Worm (Caenorhabditis elegans): ENCODE data around the gene F55G1.15.

The F55G1.15 gene

ce11 chrIV:7507305-7507704 is 6.1 kb upstream of the F55G1.15 start (continued):
- TF ChIP-seq T26A8.4 (GFP tag; IDR thresholded peaks at IDR 0.05), result no peak
- no peak for TF ChIP-seq mes-2 (tag; optimal IDR thresholded peaks at IDR 0.05; ENCODE audit: poor library complexity, severe bottlenecking)

- no peak for TF ChIP-seq skn-1 (tag; optimal IDR thresholded peaks at IDR 0.05)
- TF ChIP-seq nhr-28 (tag; optimal IDR thresholded peaks at IDR 0.05), result no peak
- 0 out of 2 replicates have a peak, but pooled peaks have one; percentile 36 for TF ChIP-seq dmd-9 (GFP tag; IDR thresholded peaks at IDR 0.05)
- TF ChIP-seq zfp-3 (GFP tag; conservative IDR thresholded peaks at IDR 0.05), result no peak
- 0 out of 2 replicates have a peak, but pooled peaks have one; percentile 11 for TF ChIP-seq lin-38 (GFP tag; IDR thresholded peaks at IDR 0.05)
- TF ChIP-seq set-16 (GFP tag; IDR thresholded peaks at IDR 0.05), result peak; percentile 36; the same call in 1 of the 2 replicates
- no peak for TF ChIP-seq daf-8 (GFP tag; IDR thresholded peaks at IDR 0.05)
Measured at ce11 chrIV:7506711-7507110, 5.5 kb upstream of the F55G1.15 start.

- TF ChIP-seq mep-1 (tag; optimal IDR thresholded peaks at IDR 0.05) (peak; percentile 61), ztf-11 (tag; optimal IDR thresholded peaks at IDR 0.05) (no peak), Y48G9A.11 (GFP tag; IDR thresholded peaks at IDR 0.05) (peak; percentile 13; the same call in 1 of the 2 replicates), gei-8 (GFP tag; optimal IDR thresholded peaks at IDR 0.05) (no peak), egl-27 (tag; optimal IDR thresholded peaks at IDR 0.05) (no peak), lir-3 (tag; optimal IDR thresholded peaks at IDR 0.05) (no peak), vab-7 (GFP tag; IDR thresholded peaks at IDR 0.05) (no peak), daf-19 (GFP tag; conservative IDR thresholded peaks at IDR 0.05) (no peak), D1046.2 (GFP tag; IDR thresholded peaks at IDR 0.05) (no peak), lin-39 (tag; optimal IDR thresholded peaks at IDR 0.05) (no peak), lin-38 (GFP tag; IDR thresholded peaks at IDR 0.05) (peak; percentile 53), nhr-77 (tag; optimal IDR thresholded peaks at IDR 0.05) (peak; percentile 9), hlh-11 (tag; optimal IDR thresholded peaks at IDR 0.05) (peak; percentile 29), ztf-7 (tag; optimal IDR thresholded peaks at IDR 0.05) (no peak), hmg-1.1 (GFP tag; IDR thresholded peaks at IDR 0.05) (no peak), mdl-1 (tag; optimal IDR thresholded peaks at IDR 0.05) (no peak), mdt-29 (GFP tag; IDR thresholded peaks at IDR 0.05) (no peak; the same call in 1 of the 2 replicates), zfp-2 (tag; optimal IDR thresholded peaks at IDR 0.05) (no peak), Y75B8A.6 (GFP tag; IDR thresholded peaks at IDR 0.05) (no peak), nhr-11 (tag; optimal IDR thresholded peaks at IDR 0.05) (no peak), rbr-2 (tag; optimal IDR thresholded peaks at IDR 0.05) (no peak), ZK337.2 (GFP tag; IDR thresholded peaks at IDR 0.05) (no peak; the same call in 1 of the 2 replicates), tag-97 (GFP tag; IDR thresholded peaks at IDR 0.05) (no peak), Y105C5A.15 (GFP tag; IDR thresholded peaks at IDR 0.05) (no peak), unc-62 (GFP tag; optimal IDR thresholded peaks at IDR 0.05 in 1 of 2) (peak in 1 of 2 experiments; percentile 74), unc-62 (tag; optimal IDR thresholded peaks at IDR 0.05) (no peak), ceh-82 (tag; optimal IDR thresholded peaks at IDR 0.05) (no peak), egl-43 (GFP tag; IDR thresholded peaks at IDR 0.05) (no peak; the same call in 1 of the 2 replicates), nhr-102 (tag; optimal IDR thresholded peaks at IDR 0.05) (no peak), mxl-3 (GFP tag; optimal IDR thresholded peaks at IDR 0.05) (no peak), F37D6.2 (tag; optimal IDR thresholded peaks at IDR 0.05) (no peak), aha-1 (tag) (peak; percentile 93), php-3 (GFP tag; IDR thresholded peaks at IDR 0.05) (no peak), ZK546.5 (tag; optimal IDR thresholded peaks at IDR 0.05) (no peak), madf-9 (GFP tag; conservative IDR thresholded peaks at IDR 0.05) (no peak), nhr-28 (tag; optimal IDR thresholded peaks at IDR 0.05) (no peak), cey-2 (tag; optimal IDR thresholded peaks at IDR 0.05; ENCODE audit: borderline replicate concordance, insufficient read depth) (no peak), fkh-10 (GFP tag; optimal IDR thresholded peaks at IDR 0.05) (no peak), lin-1 (GFP tag; IDR thresholded peaks at IDR 0.05) (no peak), F44E2.7 (GFP tag; IDR thresholded peaks at IDR 0.05) (no peak), sdz-12 (GFP tag; optimal IDR thresholded peaks at IDR 0.05) (no peak)
Measured at ce11 chrIV:7505866-7506488, 4.7 kb upstream of the F55G1.15 start.
